Fruit fly (Drosophila melanogaster): Measurements from ENCODE around the gene CG3337.
A peak's percentile ranks its signal among the peaks of the same experiment; 100 is the strongest.

DNA sequence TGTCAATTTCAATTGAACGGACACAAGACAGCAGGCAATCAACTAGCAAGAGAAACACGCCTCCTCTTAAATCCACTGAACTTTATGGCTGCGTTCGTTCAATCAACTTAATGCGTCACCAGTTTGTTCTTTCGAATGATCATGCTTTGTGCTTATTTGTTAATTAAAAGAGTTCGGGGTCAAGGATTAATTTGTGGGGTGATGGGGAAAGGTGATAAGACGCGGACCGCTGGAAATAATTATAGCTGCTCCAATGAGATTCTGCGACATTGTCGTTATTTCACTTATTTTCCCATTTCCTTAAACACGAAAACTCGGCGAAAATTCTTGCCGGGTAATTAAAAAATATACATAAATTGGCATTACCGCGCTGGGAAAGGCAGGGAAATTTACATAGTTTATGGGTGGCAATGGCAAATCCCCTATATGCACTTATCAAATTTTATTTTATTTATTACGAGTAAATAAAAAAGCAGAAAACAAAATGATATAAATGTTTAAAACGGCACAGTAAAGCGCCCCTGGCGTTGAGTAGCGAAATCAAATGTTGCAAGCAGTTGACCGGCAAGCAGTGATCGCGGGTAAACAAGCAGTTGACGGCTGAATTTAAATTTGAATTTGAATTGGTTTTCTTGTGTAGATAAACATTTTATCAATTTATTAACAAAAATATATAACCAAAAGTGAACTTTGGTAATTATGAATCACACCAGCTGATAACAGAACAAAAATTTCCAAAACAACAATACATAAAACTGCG, 38.8 kb downstream of the CG3337 start:
- TF ChIP-seq CG6276 (GFP tag; optimal IDR thresholded peaks at IDR 0.05), result no peak
- TF ChIP-seq fd59A (GFP tag; optimal IDR thresholded peaks at IDR 0.05), result peak; percentile 6
- no peak for TF ChIP-seq CG15336 (GFP tag; IDR thresholded peaks at IDR 0.05)
- TF ChIP-seq CG6792 (GFP tag; optimal IDR thresholded peaks at IDR 0.05), result peak; percentile 15
- TF ChIP-seq Met (GFP tag; optimal IDR thresholded peaks at IDR 0.05), result peak; percentile 57
- TF ChIP-seq eg (GFP tag; IDR thresholded peaks at IDR 0.05), result no peak
- TF ChIP-seq CG6854 (GFP tag; optimal IDR thresholded peaks at IDR 0.05), result no peak
- peak; percentile 3 for TF ChIP-seq Smox (GFP tag; optimal IDR thresholded peaks at IDR 0.05)
- peak; percentile 6 for TF ChIP-seq CG34406 (GFP tag; optimal IDR thresholded peaks at IDR 0.05)
- no peak for TF ChIP-seq Sox102F (GFP tag; optimal IDR thresholded peaks at IDR 0.05)
- peak; percentile 10 for TF ChIP-seq Ets96B (tag; optimal IDR thresholded peaks at IDR 0.05)
- peak; percentile 10 for TF ChIP-seq vri (GFP tag; optimal IDR thresholded peaks at IDR 0.05)
- TF ChIP-seq CG10669 (GFP tag; optimal IDR thresholded peaks at IDR 0.05), result peak; percentile 12
- no peak for TF ChIP-seq Gug (GFP tag; IDR thresholded peaks at IDR 0.05)
